Worm (Caenorhabditis elegans) whole organism, L4 larva: ENCODE data around the gene C29E4.11.

Experiments used
- fkh-10 ChIP-seq: fragments of 150-350 bp; optimal IDR thresholded peaks from 2 replicates; lab custom pipeline; 2014; ENCODE audit warnings: missing biosample characterization, missing genetic modification reagents, missing genetic modification characterization
- unc-130 ChIP-seq: sonication (generic microtip); optimal IDR thresholded peaks from 2 replicates; lab custom pipeline; 2016; ENCODE audit warnings: missing genetic modification reagents, missing genetic modification characterization, missing compliant biosample characterization

DNA sequence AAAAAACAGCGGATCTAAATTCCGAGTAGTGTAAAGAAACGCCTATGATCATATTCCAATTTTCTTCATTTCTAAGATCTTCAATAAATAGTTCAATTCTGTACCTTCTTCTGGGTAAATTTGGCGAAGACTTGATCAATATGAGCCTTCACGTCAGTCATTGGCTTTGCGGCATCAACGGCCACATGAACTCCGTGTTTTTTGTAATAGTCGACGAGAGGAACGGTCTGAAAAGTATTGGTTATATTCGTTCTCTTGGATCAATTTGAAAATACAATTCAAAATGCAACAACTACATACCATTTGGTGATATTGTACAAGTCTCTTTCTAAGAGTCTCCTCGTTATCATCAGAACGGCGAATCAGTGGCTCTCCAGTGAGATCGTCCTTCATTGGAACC lies 7.5 kb downstream of the C29E4.11 start:
- TF ChIP-seq fkh-10 (GFP tag; lab: Kevin White, UChicago) (no peak), unc-130 (no peak)
